Fruit fly (Drosophila melanogaster) Kc167 (cell line): ENCODE data around the gene CG5440.

Experiments
- insv ChIP-seq: fragments of >200 bp; optimal IDR thresholded peaks from 3 replicates; lab custom pipeline; 2018; ENCODE audit warnings: missing external identifiers
- psq ChIP-seq: fragments of >200 bp; optimal IDR thresholded peaks from 2 replicates; lab custom pipeline; 2017; ENCODE audit warnings: missing external identifiers
- ttk ChIP-seq: sonication (Bioruptor generic); optimal IDR thresholded peaks from 2 replicates; lab custom pipeline; 2017; ENCODE audit warnings: missing external identifiers

- TF ChIP-seq insv (no peak), ttk (lab: Kevin White, UChicago) (no peak), psq (lab: Kevin White, UChicago) (no peak)
Measured at dm6 chr2L:1312321-1312720, 21.6 kb upstream of the CG5440 start.
